Fruit fly (Drosophila melanogaster) whole organism, embryonic: ENCODE data around the gene Nplp3.

Experiments
- Antp ChIP-seq: fragments of 200-800 bp; sonication (Bioruptor generic); optimal IDR thresholded peaks from 3 replicates; lab custom pipeline; 2016; ENCODE audit warnings: missing biosample characterization, missing genetic modification characterization
- B-H2 ChIP-seq: fragments of 200-800 bp; sonication (Bioruptor generic); optimal IDR thresholded peaks from 2 replicates; lab custom pipeline; 2018; ENCODE audit warnings: missing biosample characterization, mild to moderate bottlenecking, missing genetic modification characterization
- CG10543 ChIP-seq: fragments of 200-800 bp; sonication (Bioruptor generic); optimal IDR thresholded peaks from 3 replicates; lab custom pipeline; 2017; ENCODE audit warnings: missing biosample characterization, mild to moderate bottlenecking, missing genetic modification characterization, moderate library complexity
- CG10654 ChIP-seq: fragments of 200-800 bp; sonication (Bioruptor generic); optimal IDR thresholded peaks from 2 replicates; lab custom pipeline; 2016; ENCODE audit warnings: missing biosample characterization, missing genetic modification characterization
- CG13123 ChIP-seq: fragments of 200-800 bp; sonication (Bioruptor generic); optimal IDR thresholded peaks from 2 replicates; lab custom pipeline; 2016; ENCODE audit warnings: missing biosample characterization, missing genetic modification characterization
- CG1602 ChIP-seq: fragments of 200-800 bp; sonication (Bioruptor generic); optimal IDR thresholded peaks from 3 replicates; lab custom pipeline; 2016; ENCODE audit warnings: missing biosample characterization, missing genetic modification characterization
- CG17361 ChIP-seq: fragments of 200-800 bp; sonication (Bioruptor generic); IDR thresholded peaks from 3 replicates; pipeline ENCODE4 v1.3.6; 2022; ENCODE audit warnings: missing biosample characterization, missing genetic modification characterization
- CG17568 ChIP-seq: fragments of 200-800 bp; sonication (Bioruptor generic); optimal IDR thresholded peaks from 2 replicates; lab custom pipeline; 2018; ENCODE audit warnings: missing biosample characterization, mild to moderate bottlenecking, missing genetic modification characterization, moderate library complexity
- CG2199 ChIP-seq: fragments of 200-800 bp; sonication (Bioruptor generic); IDR thresholded peaks from 3 replicates; pipeline ENCODE4 v1.3.6; 2022; ENCODE audit warnings: missing biosample characterization, missing genetic modification characterization
- CG31224 ChIP-seq: fragments of 200-800 bp; sonication (Bioruptor generic); IDR thresholded peaks from 2 replicates; pipeline ENCODE4 v1.3.6; 2022; ENCODE audit warnings: missing biosample characterization, missing genetic modification characterization
- CG31365 ChIP-seq: fragments of 200-800 bp; sonication (Bioruptor generic); optimal IDR thresholded peaks from 2 replicates; lab custom pipeline; 2018; ENCODE audit warnings: missing biosample characterization, mild to moderate bottlenecking, missing genetic modification characterization
- CG33557 ChIP-seq: fragments of 200-800 bp; sonication (Bioruptor generic); optimal IDR thresholded peaks from 2 replicates; lab custom pipeline; 2019; ENCODE audit warnings: missing biosample characterization, mild to moderate bottlenecking, missing genetic modification characterization, moderate library complexity
- CG3995 ChIP-seq: fragments of 200-800 bp; sonication (Bioruptor generic); optimal IDR thresholded peaks from 3 replicates; lab custom pipeline; 2016; ENCODE audit warnings: missing biosample characterization, missing genetic modification characterization
- CG7987 ChIP-seq: fragments of 200-800 bp; sonication (Bioruptor generic); optimal IDR thresholded peaks from 2 replicates; lab custom pipeline; 2018; ENCODE audit warnings: missing biosample characterization, mild to moderate bottlenecking, missing genetic modification characterization, moderate library complexity
- Deaf1 ChIP-seq: fragments of 200-800 bp; optimal IDR thresholded peaks from 3 replicates; lab custom pipeline; 2019; ENCODE audit warnings: missing biosample characterization, mild to moderate bottlenecking, missing genetic modification characterization, moderate library complexity
- E2f2 ChIP-seq: fragments of 200-800 bp; sonication (Bioruptor generic); IDR thresholded peaks from 2 replicates; pipeline ENCODE4 v1.3.6; 2022; ENCODE audit warnings: missing biosample characterization, missing genetic modification characterization
- ERR ChIP-seq: fragments of 200-800 bp; sonication (Bioruptor generic); optimal IDR thresholded peaks from 2 replicates; lab custom pipeline; 2016; ENCODE audit warnings: missing biosample characterization, missing genetic modification characterization
- Ets97D ChIP-seq: fragments of 200-800 bp; sonication (Bioruptor generic); optimal IDR thresholded peaks from 3 replicates; lab custom pipeline; 2016; ENCODE audit warnings: missing biosample characterization, missing genetic modification characterization
- GATAe ChIP-seq: fragments of 200-800 bp; sonication (Bioruptor generic); conservative IDR thresholded peaks from 2 replicates; pipeline ENCODE4 v1.3.6; 2022; ENCODE audit warnings: missing biosample characterization, missing genetic modification characterization
- Hr51 ChIP-seq, 2 experiments: fragments of 200-800 bp; sonication (Bioruptor generic); optimal IDR thresholded peaks; 2 replicates in 1 of 2; 3 replicates in 1 of 2; lab custom pipeline; 2016 to 2018; ENCODE audit warnings: missing biosample characterization in 2 of 2, missing genetic modification characterization in 2 of 2, mild to moderate bottlenecking in 1 of 2, moderate library complexity in 1 of 2
- NfI ChIP-seq: fragments of 200-800 bp; sonication (Bioruptor generic); optimal IDR thresholded peaks from 3 replicates; lab custom pipeline; 2018; ENCODE audit warnings: missing biosample characterization, mild to moderate bottlenecking, missing genetic modification characterization, moderate library complexity
- Opbp ChIP-seq: fragments of 200-800 bp; sonication (Bioruptor generic); IDR thresholded peaks from 3 replicates; pipeline ENCODE4 v1.3.6; 2022; ENCODE audit warnings: missing biosample characterization, missing genetic modification characterization; ENCODE audit not compliant: partially characterized antibody
- Pdp1 ChIP-seq, 2 experiments: fragments of 200-800 bp; sonication (Bioruptor generic); optimal IDR thresholded peaks; 3 replicates each; lab custom pipeline; 2016; ENCODE audit warnings: missing biosample characterization in 2 of 2, missing genetic modification characterization in 2 of 2, mild to moderate bottlenecking in 1 of 2, moderate library complexity in 1 of 2
- Ptx1 ChIP-seq: fragments of 200-800 bp; sonication (Bioruptor generic); IDR thresholded peaks from 2 replicates; pipeline ENCODE4 v1.3.6; 2022; ENCODE audit warnings: missing biosample characterization, missing genetic modification characterization
- Rfx ChIP-seq: fragments of 200-800 bp; sonication (Bioruptor generic); IDR thresholded peaks from 2 replicates; pipeline ENCODE4 v1.3.6; 2022; ENCODE audit warnings: missing biosample characterization, missing genetic modification characterization
- Rx ChIP-seq: fragments of 200-800 bp; sonication (Bioruptor generic); IDR thresholded peaks from 2 replicates; pipeline ENCODE4 v1.3.6; 2022; ENCODE audit warnings: missing biosample characterization, missing genetic modification characterization
- Sin3A ChIP-seq: fragments of >200 bp; optimal IDR thresholded peaks from 2 replicates; lab custom pipeline; 2018
- Spps ChIP-seq: fragments of 200-800 bp; sonication (Bioruptor generic); optimal IDR thresholded peaks from 2 replicates; lab custom pipeline; 2018; ENCODE audit warnings: missing biosample characterization, mild to moderate bottlenecking, missing genetic modification characterization
- YL-1 ChIP-seq: fragments of 200-800 bp; sonication (Bioruptor generic); optimal IDR thresholded peaks from 3 replicates; lab custom pipeline; 2017; ENCODE audit warnings: missing biosample characterization, mild to moderate bottlenecking, missing genetic modification characterization
- ash1 ChIP-seq: fragments of 200-800 bp; sonication (Bioruptor generic); optimal IDR thresholded peaks from 2 replicates; lab custom pipeline; 2018; ENCODE audit warnings: missing biosample characterization, mild to moderate bottlenecking, missing genetic modification characterization
- bab2 ChIP-seq: fragments of 200-800 bp; sonication (Bioruptor generic); optimal IDR thresholded peaks from 2 replicates; lab custom pipeline; 2016; ENCODE audit warnings: missing biosample characterization, missing genetic modification characterization
- cad ChIP-seq: fragments of >200 bp; optimal IDR thresholded peaks from 2 replicates; lab custom pipeline; 2017; ENCODE audit warnings: missing biosample characterization, missing genetic modification characterization
- chm ChIP-seq: fragments of 200-800 bp; sonication (Bioruptor generic); IDR thresholded peaks from 2 replicates; pipeline ENCODE4 v1.3.6; 2022; ENCODE audit warnings: missing biosample characterization, missing genetic modification characterization
- dpn ChIP-seq, 2 experiments: fragments of 200-800 bp; sonication (Bioruptor generic); optimal IDR thresholded peaks; 3 replicates each; lab custom pipeline; 2016; ENCODE audit warnings: missing biosample characterization in 2 of 2, missing genetic modification characterization in 2 of 2
- emc ChIP-seq: fragments of 200-800 bp; sonication (Bioruptor generic); optimal IDR thresholded peaks from 2 replicates; lab custom pipeline; 2016; ENCODE audit warnings: missing biosample characterization, missing genetic modification characterization
- fu2 ChIP-seq: fragments of 200-800 bp; sonication (Bioruptor generic); optimal IDR thresholded peaks from 2 replicates; lab custom pipeline; 2016; ENCODE audit warnings: missing biosample characterization, missing genetic modification characterization
- gce ChIP-seq: fragments of 200-800 bp; sonication (Bioruptor generic); IDR thresholded peaks from 3 replicates; pipeline ENCODE4 v1.3.6; 2022; ENCODE audit warnings: missing biosample characterization, missing genetic modification characterization
- gt ChIP-seq: fragments of 200-800 bp; sonication (Bioruptor generic); IDR thresholded peaks from 2 replicates; pipeline ENCODE4 v1.3.6; 2022; ENCODE audit warnings: missing biosample characterization, missing genetic modification characterization
- jing ChIP-seq: fragments of 200-800 bp; sonication (Bioruptor generic); optimal IDR thresholded peaks from 2 replicates; lab custom pipeline; 2018; ENCODE audit warnings: missing biosample characterization, mild to moderate bottlenecking, missing genetic modification characterization
- knrl ChIP-seq: fragments of 200-800 bp; sonication (Bioruptor generic); IDR thresholded peaks from 3 replicates; pipeline ENCODE4 v1.3.6; 2022; ENCODE audit warnings: missing biosample characterization, missing genetic modification characterization; ENCODE audit not compliant: partially characterized antibody
- luna ChIP-seq: fragments of 200-800 bp; sonication (Bioruptor generic); optimal IDR thresholded peaks from 2 replicates; lab custom pipeline; 2016; ENCODE audit warnings: missing biosample characterization, missing genetic modification characterization
- org-1 ChIP-seq: fragments of 200-800 bp; sonication (Bioruptor generic); optimal IDR thresholded peaks from 2 replicates; lab custom pipeline; 2017; ENCODE audit warnings: missing biosample characterization, missing genetic modification characterization
- prd ChIP-seq, 3 experiments: fragments of >200 bp in 2 of 3; fragments of 200-800 bp in 1 of 3; sonication (Bioruptor generic) in 1 of 3; optimal IDR thresholded peaks in 2 of 3; IDR thresholded peaks in 1 of 3; 2 replicates in 2 of 3; 3 replicates in 1 of 3; pipeline versions ENCODE4 v1.3.6 to Lab custom; 2017 to 2022; ENCODE audit warnings: missing biosample characterization in 1 of 3, missing genetic modification characterization in 1 of 3
- pum ChIP-seq: fragments of 200-800 bp; sonication (Bioruptor generic); optimal IDR thresholded peaks from 2 replicates; lab custom pipeline; 2016; ENCODE audit warnings: missing biosample characterization, missing genetic modification characterization
- scrt ChIP-seq: fragments of 200-800 bp; sonication (Bioruptor generic); optimal IDR thresholded peaks from 2 replicates; lab custom pipeline; 2018; ENCODE audit warnings: missing biosample characterization, mild to moderate bottlenecking, missing genetic modification characterization, moderate library complexity
- ssp ChIP-seq: fragments of 200-800 bp; sonication (Bioruptor generic); IDR thresholded peaks from 2 replicates; pipeline ENCODE4 v1.3.6; 2022; ENCODE audit warnings: missing biosample characterization, missing genetic modification characterization
- stwl ChIP-seq: fragments of 200-800 bp; sonication (Bioruptor generic); optimal IDR thresholded peaks from 3 replicates; lab custom pipeline; 2018; ENCODE audit warnings: missing biosample characterization, mild to moderate bottlenecking, missing genetic modification characterization, moderate library complexity
- sug ChIP-seq: fragments of 200-800 bp; optimal IDR thresholded peaks from 2 replicates; lab custom pipeline; 2019; ENCODE audit warnings: missing biosample characterization, mild to moderate bottlenecking, missing genetic modification characterization, moderate library complexity
- tup ChIP-seq: fragments of 200-800 bp; sonication (Bioruptor generic); optimal IDR thresholded peaks from 2 replicates; lab custom pipeline; 2016; ENCODE audit warnings: missing biosample characterization, mild to moderate bottlenecking, missing genetic modification characterization, moderate library complexity
- zen2 ChIP-seq: fragments of 200-800 bp; sonication (Bioruptor generic); IDR thresholded peaks from 3 replicates; pipeline ENCODE4 v1.3.6; 2022; ENCODE audit warnings: missing biosample characterization, missing genetic modification characterization; ENCODE audit not compliant: partially characterized antibody
- zfh2 ChIP-seq: fragments of 200-800 bp; sonication (Bioruptor generic); optimal IDR thresholded peaks from 2 replicates; lab custom pipeline; 2016; ENCODE audit warnings: missing biosample characterization, missing genetic modification characterization

The Nplp3 gene

dm6 chr3L:16356171-16356765, 38.4 kb downstream of the Nplp3 start (continued):
- no peak for TF ChIP-seq ash1 (GFP tag; lab: Kevin White, UChicago)
- TF ChIP-seq prd (optimal IDR thresholded peaks at IDR 0.05; lab: Kevin White, UChicago) = no peak
- TF ChIP-seq prd (GFP tag; IDR thresholded peaks at IDR 0.05; lab: Robert Waterston, UW) = no peak
- no peak for TF ChIP-seq CG17361
- no peak for TF ChIP-seq gt
- no peak for TF ChIP-seq Ptx1
- no peak for TF ChIP-seq pum (GFP tag; lab: Kevin White, UChicago)
- no peak for TF ChIP-seq CG7987 (GFP tag; lab: Kevin White, UChicago)
- TF ChIP-seq Sin3A = no peak
- TF ChIP-seq CG33557 (GFP tag; lab: Kevin White, UChicago) = no peak
- TF ChIP-seq dpn (GFP tag; optimal IDR thresholded peaks at IDR 0.05; lab: Kevin White, UChicago) = no peak
- TF ChIP-seq CG1602 = no peak
- TF ChIP-seq NfI = no peak
- no peak for TF ChIP-seq CG17568
- no peak for TF ChIP-seq knrl
- no peak for TF ChIP-seq jing (GFP tag; lab: Kevin White, UChicago)
- TF ChIP-seq YL-1 (GFP tag; lab: Kevin White, UChicago) = no peak
- TF ChIP-seq Rfx (GFP tag; lab: Robert Waterston, UW) = no peak
- TF ChIP-seq CG10654 (GFP tag; lab: Kevin White, UChicago) = no peak
- no peak for TF ChIP-seq Spps (tag; lab: Kevin White, UChicago)
- TF ChIP-seq stwl (tag; lab: Kevin White, UChicago) = no peak
- no peak for TF ChIP-seq CG13123
- no peak for TF ChIP-seq org-1
- no peak for TF ChIP-seq Rx (GFP tag; lab: Robert Waterston, UW)
- no peak for TF ChIP-seq CG3995 (GFP tag; lab: Kevin White, UChicago)
- TF ChIP-seq B-H2 (GFP tag; lab: Kevin White, UChicago) = peak; percentile 46
- TF ChIP-seq bab2 (GFP tag; lab: Kevin White, UChicago) = no peak
- TF ChIP-seq Deaf1 (tag; lab: Kevin White, UChicago) = no peak
- no peak for TF ChIP-seq Hr51 (GFP tag; optimal IDR thresholded peaks at IDR 0.05; lab: Kevin White, UChicago)
- TF ChIP-seq emc (GFP tag; lab: Kevin White, UChicago) = no peak
- TF ChIP-seq CG31365 (tag; lab: Kevin White, UChicago) = no peak
- TF ChIP-seq CG31224 (GFP tag; lab: Robert Waterston, UW) = peak; percentile 74
- TF ChIP-seq Pdp1 (GFP tag; optimal IDR thresholded peaks at IDR 0.05; lab: Kevin White, UChicago) = peak in 1 of 2 experiments; percentile 49
- TF ChIP-seq GATAe (GFP tag; lab: Robert Waterston, UW) = 0 out of 2 replicates have a peak, but pooled peaks have one; percentile 15
- TF ChIP-seq Antp = no peak
- TF ChIP-seq fu2 = no peak
- no peak for TF ChIP-seq tup (GFP tag; lab: Kevin White, UChicago)
- no peak for TF ChIP-seq chm
- TF ChIP-seq zen2 (GFP tag; lab: Robert Waterston, UW) = no peak
- no peak for TF ChIP-seq Opbp (GFP tag; lab: Robert Waterston, UW)
- no peak for TF ChIP-seq Ets97D (GFP tag; lab: Kevin White, UChicago)
- no peak for TF ChIP-seq cad
- peak; percentile 99 for TF ChIP-seq sug (tag; lab: Kevin White, UChicago)
- peak; percentile 49 for TF ChIP-seq scrt
- no peak for TF ChIP-seq E2f2 (GFP tag; lab: Robert Waterston, UW)
- TF ChIP-seq zfh2 = no peak
- no peak for TF ChIP-seq gce (GFP tag; lab: Robert Waterston, UW)
- no peak for TF ChIP-seq luna (GFP tag; lab: Kevin White, UChicago)
- no peak for TF ChIP-seq ssp (GFP tag; lab: Robert Waterston, UW)
- peak; percentile 11 for TF ChIP-seq CG10543 (GFP tag; lab: Kevin White, UChicago)
- TF ChIP-seq CG2199 = no peak
- no peak for TF ChIP-seq ERR (GFP tag; lab: Kevin White, UChicago)
